Fruit fly (Drosophila melanogaster): Measurements from ENCODE around the gene Sos.

Gene Sos

dm6 chr2L:13829540-13829939 is 15.9 kb downstream of the Sos start, which contains the start of the genes Arpc1 and Orc5 (continued):
- no peak for TF ChIP-seq CG10366 (GFP tag; IDR thresholded peaks at IDR 0.05)
- no peak for TF ChIP-seq Fer2 (tag; optimal IDR thresholded peaks at IDR 0.05)
- TF ChIP-seq shn (GFP tag; optimal IDR thresholded peaks at IDR 0.05): no peak
- TF ChIP-seq br (optimal IDR thresholded peaks at IDR 0.05): no peak
- TF ChIP-seq nerfin-2 (GFP tag; IDR thresholded peaks at IDR 0.05; ENCODE audit: partially characterized antibody): peak; percentile 64
- no peak for TF ChIP-seq CG9727 (GFP tag; optimal IDR thresholded peaks at IDR 0.05)
- TF ChIP-seq bbx (GFP tag; IDR thresholded peaks at IDR 0.05; ENCODE audit: partially characterized antibody): peak; percentile 91
- TF ChIP-seq CG6791 (GFP tag; IDR thresholded peaks at IDR 0.05; ENCODE audit: partially characterized antibody): peak; percentile 93
- TF ChIP-seq CG4730 (GFP tag; IDR thresholded peaks at IDR 0.05): no peak
- no peak for TF ChIP-seq bigmax (GFP tag; optimal IDR thresholded peaks at IDR 0.05)
- peak; percentile 1 for TF ChIP-seq CG8924 (tag; optimal IDR thresholded peaks at IDR 0.05)
- TF ChIP-seq Dref (GFP tag; IDR thresholded peaks at IDR 0.05): peak; percentile 89
- no peak for TF ChIP-seq CG11456 (GFP tag; IDR thresholded peaks at IDR 0.05)
- TF ChIP-seq klu (GFP tag; IDR thresholded peaks at IDR 0.05): no peak
- no peak for TF ChIP-seq lbe (GFP tag; optimal IDR thresholded peaks at IDR 0.05)
- TF ChIP-seq Xbp1 (GFP tag; optimal IDR thresholded peaks at IDR 0.05): no peak
- peak; percentile 25 for TF ChIP-seq CoRest (tag; optimal IDR thresholded peaks at IDR 0.05)
- TF ChIP-seq CG17359 (tag; optimal IDR thresholded peaks at IDR 0.05): no peak
- no peak for TF ChIP-seq CG18599 (GFP tag; optimal IDR thresholded peaks at IDR 0.05)
- TF ChIP-seq CG6254 (GFP tag; optimal IDR thresholded peaks at IDR 0.05): no peak
- no peak for TF ChIP-seq btn (GFP tag; optimal IDR thresholded peaks at IDR 0.05)
- TF ChIP-seq kay (GFP tag; optimal IDR thresholded peaks at IDR 0.05): peak; percentile 78
- TF ChIP-seq Sin3A (optimal IDR thresholded peaks at IDR 0.05): peak; percentile 58
- TF ChIP-seq twi (tag; optimal IDR thresholded peaks at IDR 0.05): no peak
- no peak for TF ChIP-seq CG32772 (GFP tag; IDR thresholded peaks at IDR 0.05)
- TF ChIP-seq trem (tag; optimal IDR thresholded peaks at IDR 0.05): peak; percentile 76
- no peak for TF ChIP-seq gt (GFP tag; IDR thresholded peaks at IDR 0.05)
- TF ChIP-seq CG1832 (GFP tag; optimal IDR thresholded peaks at IDR 0.05): no peak
- TF ChIP-seq row (GFP tag; IDR thresholded peaks at IDR 0.05): peak; percentile 36; the same call in 1 of the 3 replicates
- TF ChIP-seq CG18764 (GFP tag; optimal IDR thresholded peaks at IDR 0.05): no peak
- no peak for TF ChIP-seq tap (tag; optimal IDR thresholded peaks at IDR 0.05)
- peak; percentile 76 for TF ChIP-seq Med (GFP tag)
- TF ChIP-seq Hr39 (optimal IDR thresholded peaks at IDR 0.05): no peak
- TF ChIP-seq pzg (GFP tag; optimal IDR thresholded peaks at IDR 0.05): peak; percentile 96
- no peak for TF ChIP-seq CG31224 (GFP tag; IDR thresholded peaks at IDR 0.05)
- TF ChIP-seq p53 (GFP tag; optimal IDR thresholded peaks at IDR 0.05): no peak
- no peak for TF ChIP-seq CrebB (tag; optimal IDR thresholded peaks at IDR 0.05)
- TF ChIP-seq hth (optimal IDR thresholded peaks at IDR 0.05): no peak
- TF ChIP-seq Eip74EF (GFP tag; optimal IDR thresholded peaks at IDR 0.05): no peak
- no peak for TF ChIP-seq CG15073 (GFP tag; optimal IDR thresholded peaks at IDR 0.05)
- no peak for TF ChIP-seq CG15269 (tag; optimal IDR thresholded peaks at IDR 0.05)
- no peak for TF ChIP-seq Asciz (GFP tag; optimal IDR thresholded peaks at IDR 0.05)
- no peak for TF ChIP-seq eve (GFP tag; optimal IDR thresholded peaks at IDR 0.05)
- TF ChIP-seq onecut (GFP tag; IDR thresholded peaks at IDR 0.05): peak; percentile 48
- no peak for TF ChIP-seq Meics (GFP tag; optimal IDR thresholded peaks at IDR 0.05)
- no peak for TF ChIP-seq croc (GFP tag; conservative IDR thresholded peaks at IDR 0.05)
- TF ChIP-seq sr (GFP tag; IDR thresholded peaks at IDR 0.05): no peak
- TF ChIP-seq vfl (GFP tag; optimal IDR thresholded peaks at IDR 0.05): peak; percentile 7
- TF ChIP-seq ato (GFP tag; IDR thresholded peaks at IDR 0.05; ENCODE audit: partially characterized antibody): peak; percentile 81
- peak; percentile 82 for TF ChIP-seq CG2129 (GFP tag; IDR thresholded peaks at IDR 0.05; ENCODE audit: partially characterized antibody)
- peak; percentile 74 for TF ChIP-seq MESR4 (GFP tag; optimal IDR thresholded peaks at IDR 0.05)
- peak in 1 of 2 experiments; percentile 84 for TF ChIP-seq Pdp1 (GFP tag; optimal IDR thresholded peaks at IDR 0.05)
